Fruit fly (Drosophila melanogaster) whole organism, embryonic: ENCODE results near the gene LanB1.

Experiments used
- B-H1 ChIP-seq: fragments of 200-800 bp; sonication (Bioruptor generic); IDR thresholded peaks from 3 replicates; pipeline ENCODE4 v1.3.6; 2022; ENCODE audit warnings: missing biosample characterization, missing genetic modification characterization
- B-H2 ChIP-seq: fragments of 200-800 bp; sonication (Bioruptor generic); optimal IDR thresholded peaks from 2 replicates; lab custom pipeline; 2018; ENCODE audit warnings: missing biosample characterization, mild to moderate bottlenecking, missing genetic modification characterization
- CG1024 ChIP-seq: fragments of 200-800 bp; sonication (Bioruptor generic); IDR thresholded peaks from 2 replicates; pipeline ENCODE4 v1.3.6; 2022; ENCODE audit warnings: missing biosample characterization, missing genetic modification characterization
- CG10431 ChIP-seq: fragments of 200-800 bp; sonication (Bioruptor generic); optimal IDR thresholded peaks from 3 replicates; lab custom pipeline; 2018; ENCODE audit warnings: missing biosample characterization, mild to moderate bottlenecking, missing genetic modification characterization
- CG11093 ChIP-seq: fragments of 200-800 bp; sonication (Bioruptor generic); IDR thresholded peaks from 3 replicates; pipeline ENCODE4 v1.3.6; 2022; ENCODE audit warnings: missing biosample characterization, missing genetic modification characterization
- CG12155 ChIP-seq: fragments of 200-800 bp; sonication (Bioruptor generic); optimal IDR thresholded peaks from 3 replicates; lab custom pipeline; 2016; ENCODE audit warnings: missing biosample characterization, missing genetic modification characterization
- CG12299 ChIP-seq: fragments of 200-800 bp; sonication (Bioruptor generic); optimal IDR thresholded peaks from 2 replicates; lab custom pipeline; 2018; ENCODE audit warnings: missing biosample characterization, mild to moderate bottlenecking, missing genetic modification characterization
- CG12391 ChIP-seq: fragments of 200-800 bp; sonication (Bioruptor generic); optimal IDR thresholded peaks from 3 replicates; lab custom pipeline; 2018; ENCODE audit warnings: missing biosample characterization, mild to moderate bottlenecking, missing genetic modification characterization, moderate library complexity
- CG12744 ChIP-seq: fragments of 200-800 bp; sonication (Bioruptor generic); optimal IDR thresholded peaks from 2 replicates; lab custom pipeline; 2016; ENCODE audit warnings: missing biosample characterization, missing genetic modification characterization
- CG13775 ChIP-seq: fragments of 200-800 bp; sonication (Bioruptor generic); optimal IDR thresholded peaks from 3 replicates; lab custom pipeline; 2017; ENCODE audit warnings: missing biosample characterization, mild to moderate bottlenecking, missing genetic modification characterization
- CG14014 ChIP-seq: fragments of 200-800 bp; sonication (Bioruptor generic); IDR thresholded peaks from 2 replicates; pipeline ENCODE4 v1.3.6; 2022; ENCODE audit warnings: missing biosample characterization, missing genetic modification characterization
- CG15011 ChIP-seq: fragments of 200-800 bp; sonication (Bioruptor generic); optimal IDR thresholded peaks from 3 replicates; lab custom pipeline; 2018; ENCODE audit warnings: missing biosample characterization, mild to moderate bottlenecking, missing genetic modification characterization
- CG1529 ChIP-seq: fragments of 200-800 bp; sonication (Bioruptor generic); optimal IDR thresholded peaks from 3 replicates; lab custom pipeline; 2018; ENCODE audit warnings: missing biosample characterization, missing genetic modification characterization
- CG17361 ChIP-seq: fragments of 200-800 bp; sonication (Bioruptor generic); IDR thresholded peaks from 3 replicates; pipeline ENCODE4 v1.3.6; 2022; ENCODE audit warnings: missing biosample characterization, missing genetic modification characterization
- CG2116 ChIP-seq: fragments of 200-800 bp; sonication (Bioruptor generic); optimal IDR thresholded peaks from 3 replicates; lab custom pipeline; 2018; ENCODE audit warnings: missing biosample characterization, mild to moderate bottlenecking, missing genetic modification characterization
- CG2120 ChIP-seq: fragments of 200-800 bp; sonication (Bioruptor generic); optimal IDR thresholded peaks from 3 replicates; lab custom pipeline; 2016; ENCODE audit warnings: missing biosample characterization, missing genetic modification characterization
- CG2199 ChIP-seq: fragments of 200-800 bp; sonication (Bioruptor generic); IDR thresholded peaks from 3 replicates; pipeline ENCODE4 v1.3.6; 2022; ENCODE audit warnings: missing biosample characterization, missing genetic modification characterization
- CG2875 ChIP-seq: fragments of 200-800 bp; sonication (Bioruptor generic); optimal IDR thresholded peaks from 2 replicates; lab custom pipeline; 2017; ENCODE audit warnings: missing biosample characterization, mild to moderate bottlenecking, missing genetic modification characterization, missing genetic modification reagents
- CG30431 ChIP-seq: fragments of 200-800 bp; sonication (Bioruptor generic); optimal IDR thresholded peaks from 2 replicates; lab custom pipeline; 2017; ENCODE audit warnings: missing biosample characterization, missing genetic modification characterization
- CG43689 ChIP-seq: fragments of 200-800 bp; sonication (Bioruptor generic); IDR thresholded peaks from 2 replicates; pipeline ENCODE4 v1.3.6; 2022; ENCODE audit warnings: missing biosample characterization, missing genetic modification characterization
- HHEX ChIP-seq: fragments of 200-800 bp; sonication (Bioruptor generic); optimal IDR thresholded peaks from 3 replicates; lab custom pipeline; 2017; ENCODE audit warnings: missing biosample characterization, mild to moderate bottlenecking, missing genetic modification characterization, missing genetic modification reagents
- HLH54F ChIP-seq: fragments of 200-800 bp; sonication (Bioruptor generic); optimal IDR thresholded peaks from 3 replicates; lab custom pipeline; 2016; ENCODE audit warnings: missing biosample characterization, missing genetic modification characterization
- HmgD ChIP-seq: fragments of 200-800 bp; sonication (Bioruptor generic); optimal IDR thresholded peaks from 3 replicates; lab custom pipeline; 2016; ENCODE audit warnings: missing biosample characterization, missing genetic modification characterization
- HmgZ ChIP-seq: fragments of 200-800 bp; sonication (Bioruptor generic); optimal IDR thresholded peaks from 2 replicates; lab custom pipeline; 2018; ENCODE audit warnings: missing biosample characterization, mild to moderate bottlenecking, missing genetic modification characterization
- Neu2 ChIP-seq: fragments of 200-800 bp; sonication (Bioruptor generic); optimal IDR thresholded peaks from 3 replicates; lab custom pipeline; 2016; ENCODE audit warnings: missing biosample characterization, missing genetic modification characterization, borderline replicate concordance
- PHDP ChIP-seq: fragments of 200-800 bp; sonication (Bioruptor generic); optimal IDR thresholded peaks from 3 replicates; lab custom pipeline; 2018; ENCODE audit warnings: missing biosample characterization, mild to moderate bottlenecking, missing genetic modification characterization, moderate library complexity
- Six4 ChIP-seq: fragments of 200-800 bp; sonication (Bioruptor generic); optimal IDR thresholded peaks from 2 replicates; lab custom pipeline; 2016; ENCODE audit warnings: missing biosample characterization, missing genetic modification characterization
- Tbp ChIP-seq: fragments of >200 bp; optimal IDR thresholded peaks from 2 replicates; lab custom pipeline; 2018; ENCODE audit warnings: missing biosample characterization, missing genetic modification characterization
- bbx ChIP-seq: fragments of 200-800 bp; sonication (Bioruptor generic); IDR thresholded peaks from 2 replicates; pipeline ENCODE4 v1.3.6; 2022; ENCODE audit warnings: missing biosample characterization, missing genetic modification characterization; ENCODE audit not compliant: partially characterized antibody
- crc ChIP-seq: fragments of 200-800 bp; sonication (Bioruptor generic); optimal IDR thresholded peaks from 2 replicates; lab custom pipeline; 2016; ENCODE audit warnings: missing biosample characterization, missing genetic modification characterization
- gro ChIP-seq: fragments of 200-800 bp; sonication (Bioruptor generic); optimal IDR thresholded peaks from 2 replicates; lab custom pipeline; 2016; ENCODE audit warnings: missing biosample characterization, missing genetic modification characterization
- gsb ChIP-seq: fragments of 200-800 bp; sonication (Bioruptor generic); IDR thresholded peaks from 2 replicates; pipeline ENCODE4 v1.3.6; 2022; ENCODE audit warnings: missing biosample characterization, missing genetic modification characterization
- jigr1 ChIP-seq: fragments of 200-800 bp; sonication (Bioruptor generic); IDR thresholded peaks from 3 replicates; pipeline ENCODE4 v1.3.6; 2022; ENCODE audit warnings: missing biosample characterization, missing genetic modification characterization
- kay ChIP-seq: fragments of 200-800 bp; sonication (Bioruptor generic); optimal IDR thresholded peaks from 2 replicates; lab custom pipeline; 2016; ENCODE audit warnings: missing biosample characterization, missing genetic modification characterization
- ken ChIP-seq: fragments of 200-800 bp; sonication (Bioruptor generic); IDR thresholded peaks from 3 replicates; pipeline ENCODE4 v1.3.6; 2022; ENCODE audit warnings: missing biosample characterization, missing genetic modification characterization
- lilli ChIP-seq: fragments of 200-800 bp; sonication (Bioruptor generic); optimal IDR thresholded peaks from 3 replicates; lab custom pipeline; 2016; ENCODE audit warnings: missing biosample characterization, missing genetic modification characterization
- lmd ChIP-seq: fragments of 200-800 bp; sonication (Bioruptor generic); IDR thresholded peaks from 2 replicates; pipeline ENCODE4 v1.3.6; 2022; ENCODE audit warnings: missing biosample characterization, missing genetic modification characterization
- luna ChIP-seq: fragments of 200-800 bp; sonication (Bioruptor generic); optimal IDR thresholded peaks from 2 replicates; lab custom pipeline; 2016; ENCODE audit warnings: missing biosample characterization, missing genetic modification characterization
- nau ChIP-seq: fragments of 200-800 bp; sonication (Bioruptor generic); optimal IDR thresholded peaks from 3 replicates; lab custom pipeline; 2017; ENCODE audit warnings: missing biosample characterization, mild to moderate bottlenecking, missing genetic modification characterization, missing genetic modification reagents
- nom ChIP-seq: fragments of 200-800 bp; sonication (Bioruptor generic); optimal IDR thresholded peaks from 2 replicates; lab custom pipeline; 2017; ENCODE audit warnings: missing biosample characterization, missing genetic modification characterization, mild to moderate bottlenecking, moderate library complexity, missing genetic modification reagents
- pan ChIP-seq, 4 experiments: fragments of >200 bp in 3 of 4; fragments of 200-800 bp in 1 of 4; sonication (Bioruptor generic) in 1 of 4; optimal IDR thresholded peaks in 3 of 4; IDR thresholded peaks in 1 of 4; 2 replicates each; pipeline versions ENCODE4 v1.3.6 to Lab custom; 2017 to 2022; ENCODE audit warnings: missing biosample characterization in 2 of 4, missing genetic modification characterization in 2 of 4, mixed read lengths in 1 of 4
- pfk ChIP-seq: fragments of 200-800 bp; sonication (Bioruptor generic); optimal IDR thresholded peaks from 2 replicates; lab custom pipeline; 2018; ENCODE audit warnings: missing biosample characterization, mild to moderate bottlenecking, missing genetic modification characterization, moderate library complexity
- pzg ChIP-seq: fragments of 200-800 bp; sonication (Bioruptor generic); optimal IDR thresholded peaks from 3 replicates; lab custom pipeline; 2018; ENCODE audit warnings: missing biosample characterization, mild to moderate bottlenecking, missing genetic modification characterization, moderate library complexity
- rib ChIP-seq: fragments of 200-800 bp; sonication (Bioruptor generic); IDR thresholded peaks from 2 replicates; pipeline ENCODE4 v1.3.6; 2022; ENCODE audit warnings: missing biosample characterization, missing genetic modification characterization
- run ChIP-seq: fragments of 200-800 bp; sonication (Bioruptor generic); optimal IDR thresholded peaks from 3 replicates; lab custom pipeline; 2018; ENCODE audit warnings: missing biosample characterization, mild to moderate bottlenecking, missing genetic modification characterization
- tio ChIP-seq: fragments of 200-800 bp; sonication (Bioruptor generic); optimal IDR thresholded peaks from 2 replicates; lab custom pipeline; 2017; ENCODE audit warnings: missing biosample characterization, missing genetic modification characterization, inconsistent platforms
- tna ChIP-seq: fragments of 200-800 bp; sonication (Bioruptor generic); IDR thresholded peaks from 2 replicates; pipeline ENCODE4 v1.3.6; 2022; ENCODE audit warnings: missing biosample characterization, missing genetic modification characterization; ENCODE audit not compliant: partially characterized antibody
- tx ChIP-seq: fragments of 200-800 bp; sonication (Bioruptor generic); optimal IDR thresholded peaks from 2 replicates; lab custom pipeline; 2016; ENCODE audit warnings: missing biosample characterization, missing genetic modification characterization
- unc-4 ChIP-seq: fragments of 200-800 bp; sonication (Bioruptor generic); IDR thresholded peaks from 2 replicates; pipeline ENCODE4 v1.3.6; 2022; ENCODE audit warnings: missing biosample characterization, missing genetic modification characterization; ENCODE audit not compliant: partially characterized antibody

The LanB1 gene

dm6 chr2L:7811249-7812002 lies at the start of gene LanB1:
TSS of gene LanB1 (plus strand) at chr2L:7811438.
- no peak for TF ChIP-seq CG1529 (GFP tag; lab: Kevin White, UChicago)
- TF ChIP-seq CG12155 = no peak
- TF ChIP-seq CG10431 = no peak
- no peak for TF ChIP-seq CG11093 (GFP tag; lab: Robert Waterston, UW)
- TF ChIP-seq nom (GFP tag; lab: Kevin White, UChicago) = peak; percentile 14
- TF ChIP-seq unc-4 (GFP tag; lab: Robert Waterston, UW) = peak; percentile 33; the same call in 1 of the 2 replicates
- TF ChIP-seq HLH54F (GFP tag; lab: Kevin White, UChicago) = no peak
- no peak for TF ChIP-seq CG2875 (GFP tag; lab: Kevin White, UChicago)
- TF ChIP-seq Tbp = no peak
- TF ChIP-seq Neu2 (GFP tag; lab: Kevin White, UChicago) = no peak
- TF ChIP-seq lmd (GFP tag; lab: Robert Waterston, UW) = no peak
- no peak for TF ChIP-seq PHDP (tag; lab: Kevin White, UChicago)
- TF ChIP-seq ken (GFP tag; lab: Robert Waterston, UW) = no peak
- TF ChIP-seq luna (GFP tag; lab: Kevin White, UChicago) = no peak
- TF ChIP-seq CG2120 (GFP tag; lab: Kevin White, UChicago) = no peak
- no peak for TF ChIP-seq CG43689 (GFP tag; lab: Robert Waterston, UW)
- TF ChIP-seq rib (GFP tag; lab: Robert Waterston, UW) = peak; percentile 60; the same call in 1 of the 2 replicates
- TF ChIP-seq lilli = no peak
- TF ChIP-seq B-H2 = no peak
- TF ChIP-seq pfk (GFP tag; lab: Kevin White, UChicago) = no peak
- no peak for TF ChIP-seq tx (GFP tag; lab: Kevin White, UChicago)
- no peak for TF ChIP-seq HmgZ (tag; lab: Kevin White, UChicago)
- no peak for TF ChIP-seq HHEX (GFP tag; lab: Kevin White, UChicago)
- TF ChIP-seq CG1024 (GFP tag; lab: Robert Waterston, UW) = no peak
- peak; percentile 40 for TF ChIP-seq gro (GFP tag; lab: Kevin White, UChicago)
- TF ChIP-seq pzg (GFP tag; lab: Kevin White, UChicago) = peak; percentile 34
- peak; percentile 55; the same call in 1 of the 2 replicates for TF ChIP-seq tna (GFP tag; lab: Robert Waterston, UW)
- TF ChIP-seq run (tag; lab: Kevin White, UChicago) = no peak
- TF ChIP-seq CG30431 = no peak
- TF ChIP-seq crc = no peak
- TF ChIP-seq CG12391 (tag; lab: Kevin White, UChicago) = no peak
- no peak for TF ChIP-seq CG15011
- TF ChIP-seq CG12744 = no peak
- peak; percentile 45; the same call in 2 of the 3 replicates for TF ChIP-seq CG2199 (GFP tag; lab: Robert Waterston, UW)
- TF ChIP-seq pan (optimal IDR thresholded peaks at IDR 0.05; lab: Kevin White, UChicago) = no peak
- peak in 1 of 2 experiments; percentile 5 for TF ChIP-seq pan (GFP tag; optimal IDR thresholded peaks at IDR 0.05 in 1 of 2, IDR thresholded peaks at IDR 0.05 in 1 of 2)
- TF ChIP-seq CG2116 (GFP tag; lab: Kevin White, UChicago) = peak; percentile 31
- TF ChIP-seq CG17361 = no peak
- no peak for TF ChIP-seq gsb
- TF ChIP-seq B-H1 (GFP tag; lab: Robert Waterston, UW) = no peak; the same call in 2 of the 3 replicates
- TF ChIP-seq nau (GFP tag; lab: Kevin White, UChicago) = peak; percentile 8
- no peak for TF ChIP-seq Six4 (GFP tag; lab: Kevin White, UChicago)
- TF ChIP-seq bbx (GFP tag; lab: Robert Waterston, UW) = peak; percentile 76
- no peak for TF ChIP-seq tio (GFP tag; lab: Kevin White, UChicago)
- TF ChIP-seq kay = no peak
- no peak for TF ChIP-seq HmgD
- TF ChIP-seq CG12299 (tag; lab: Kevin White, UChicago) = no peak
- TF ChIP-seq jigr1 (GFP tag; lab: Robert Waterston, UW) = no peak
- TF ChIP-seq CG14014 = peak; percentile 9; the same call in 1 of the 2 replicates
- TF ChIP-seq CG13775 = no peak
